Worm (Caenorhabditis elegans) whole organism, L3 larva: Measurements from ENCODE around the gene pisy-1.
"Not testable (repeated sequence)": the region's sequence is repeated elsewhere in the genome, so short reads cannot be mapped to it uniquely, and the experiment has no call there.

Source experiments
- R02D3.7 ChIP-seq: fragments of 150-350 bp; optimal IDR thresholded peaks from 2 replicates; lab custom pipeline; 2014; ENCODE audit warnings: missing biosample characterization, missing genetic modification characterization
- ZK546.5 ChIP-seq: sonication (generic microtip); optimal IDR thresholded peaks from 2 replicates; lab custom pipeline; 2017; ENCODE audit warnings: missing biosample characterization, missing genetic modification characterization
- ama-1 ChIP-seq: fragments of 150-350 bp; optimal IDR thresholded peaks from 2 replicates; lab custom pipeline; 2018
- ceh-28 ChIP-seq: fragments of 150-350 bp; optimal IDR thresholded peaks from 2 replicates; lab custom pipeline; 2014; ENCODE audit warnings: missing biosample characterization, missing genetic modification reagents, missing genetic modification characterization
- ceh-9 ChIP-seq: sonication (generic microtip); optimal IDR thresholded peaks from 2 replicates; lab custom pipeline; 2018; ENCODE audit warnings: missing biosample characterization, missing genetic modification characterization
- egl-5 ChIP-seq: fragments of 150-350 bp; optimal IDR thresholded peaks from 2 replicates; lab custom pipeline; 2017; ENCODE audit warnings: missing biosample characterization, missing genetic modification reagents, missing genetic modification characterization, inconsistent platforms
- elt-1 ChIP-seq: fragments of 150-350 bp; optimal IDR thresholded peaks from 2 replicates; lab custom pipeline; 2014; ENCODE audit warnings: missing biosample characterization, missing genetic modification characterization
- elt-2 ChIP-seq: sonication (generic microtip); optimal IDR thresholded peaks from 2 replicates; lab custom pipeline; 2016; ENCODE audit warnings: missing genetic modification reagents, mild to moderate bottlenecking, missing genetic modification characterization, missing compliant biosample characterization
- elt-3 ChIP-seq, 3 experiments: fragments of 150-350 bp in 1 of 3; sonication (generic microtip) in 2 of 3; optimal IDR thresholded peaks; 2 replicates in 2 of 3; 4 replicates in 1 of 3; lab custom pipeline; 2014 to 2017; ENCODE audit warnings: missing biosample characterization in 3 of 3, missing genetic modification characterization in 3 of 3
- fkh-2 ChIP-seq: fragments of 150-350 bp; optimal IDR thresholded peaks from 2 replicates; lab custom pipeline; 2014; ENCODE audit warnings: missing biosample characterization, missing genetic modification reagents, missing genetic modification characterization
- fos-1 ChIP-seq: fragments of 150-350 bp; optimal IDR thresholded peaks from 2 replicates; lab custom pipeline; 2014; ENCODE audit warnings: missing biosample characterization, missing genetic modification characterization
- hmg-11 ChIP-seq: sonication (generic microtip); optimal IDR thresholded peaks from 2 replicates; lab custom pipeline; 2016; ENCODE audit warnings: missing genetic modification characterization, missing compliant biosample characterization
- jun-1 ChIP-seq: fragments of 150-350 bp; optimal IDR thresholded peaks from 2 replicates; lab custom pipeline; 2014; ENCODE audit warnings: missing biosample characterization, missing genetic modification reagents, missing genetic modification characterization
- lin-15B ChIP-seq: fragments of 150-350 bp; optimal IDR thresholded peaks from 2 replicates; lab custom pipeline; 2014; ENCODE audit warnings: missing biosample characterization, missing genetic modification characterization
- lsy-12 ChIP-seq: sonication (generic microtip); optimal IDR thresholded peaks from 2 replicates; lab custom pipeline; 2016; ENCODE audit warnings: mild to moderate bottlenecking, missing genetic modification characterization, missing compliant biosample characterization
- mdl-1 ChIP-seq: fragments of 150-350 bp; optimal IDR thresholded peaks from 2 replicates; lab custom pipeline; 2014; ENCODE audit warnings: missing biosample characterization, missing genetic modification characterization
- mml-1 ChIP-seq: fragments of 150-350 bp; sonication (generic microtip); optimal IDR thresholded peaks from 3 replicates; lab custom pipeline; 2014; ENCODE audit warnings: missing biosample characterization, missing genetic modification characterization
- nfya-1 ChIP-seq: sonication (generic microtip); optimal IDR thresholded peaks from 2 replicates; lab custom pipeline; 2017; ENCODE audit warnings: missing genetic modification characterization, mild to moderate bottlenecking, missing compliant biosample characterization, antibody characterized with exemption, moderate library complexity; ENCODE audit not compliant: insufficient read depth
- nhr-11 ChIP-seq: fragments of 150-350 bp; optimal IDR thresholded peaks from 2 replicates; lab custom pipeline; 2014; ENCODE audit warnings: missing biosample characterization, missing genetic modification characterization
- nhr-23 ChIP-seq: fragments of 150-350 bp; optimal IDR thresholded peaks from 2 replicates; lab custom pipeline; 2014; ENCODE audit warnings: missing biosample characterization, missing genetic modification reagents, missing genetic modification characterization
- nhr-25 ChIP-seq: sonication (generic microtip); optimal IDR thresholded peaks from 2 replicates; lab custom pipeline; 2017; ENCODE audit warnings: missing biosample characterization, missing genetic modification characterization
- nhr-28 ChIP-seq: fragments of 150-350 bp; optimal IDR thresholded peaks from 2 replicates; lab custom pipeline; 2014; ENCODE audit warnings: missing biosample characterization, missing genetic modification characterization
- nhr-77 ChIP-seq: fragments of 150-350 bp; optimal IDR thresholded peaks from 2 replicates; lab custom pipeline; 2014; ENCODE audit warnings: missing biosample characterization, missing genetic modification characterization
- pha-4 ChIP-seq: fragments of 150-350 bp; optimal IDR thresholded peaks from 2 replicates; lab custom pipeline; 2014; ENCODE audit warnings: missing biosample characterization, missing genetic modification reagents, missing genetic modification characterization
- snpc-4 ChIP-seq: fragments of 150-350 bp; optimal IDR thresholded peaks from 2 replicates; lab custom pipeline; 2014; ENCODE audit warnings: missing biosample characterization, missing genetic modification characterization
- tbx-2 ChIP-seq: sonication (generic microtip); optimal IDR thresholded peaks from 2 replicates; lab custom pipeline; 2016; ENCODE audit warnings: mild to moderate bottlenecking, missing genetic modification characterization, missing compliant biosample characterization
- unc-39 ChIP-seq: sonication (generic microtip); optimal IDR thresholded peaks from 4 replicates; lab custom pipeline; 2017; ENCODE audit warnings: missing biosample characterization, missing genetic modification characterization
- zag-1 ChIP-seq: fragments of 150-350 bp; optimal IDR thresholded peaks from 2 replicates; lab custom pipeline; 2014; ENCODE audit warnings: missing biosample characterization, missing genetic modification characterization
- ztf-11 ChIP-seq: fragments of 150-350 bp; optimal IDR thresholded peaks from 2 replicates; lab custom pipeline; 2014; ENCODE audit warnings: missing biosample characterization, missing genetic modification characterization
- ztf-4 ChIP-seq: fragments of 150-350 bp; optimal IDR thresholded peaks from 2 replicates; lab custom pipeline; 2014; ENCODE audit warnings: missing biosample characterization, missing genetic modification characterization

The pisy-1 gene

ce11 chrII:12766443-12767188, 28.5 kb upstream of the pisy-1 start:
- no peak for TF ChIP-seq elt-1 (tag; lab: Kevin White, UChicago)
- peak; percentile 81 for TF ChIP-seq ceh-28 (tag; lab: Kevin White, UChicago)
- TF ChIP-seq, all 47 proteins: peak for 1

DNA sequence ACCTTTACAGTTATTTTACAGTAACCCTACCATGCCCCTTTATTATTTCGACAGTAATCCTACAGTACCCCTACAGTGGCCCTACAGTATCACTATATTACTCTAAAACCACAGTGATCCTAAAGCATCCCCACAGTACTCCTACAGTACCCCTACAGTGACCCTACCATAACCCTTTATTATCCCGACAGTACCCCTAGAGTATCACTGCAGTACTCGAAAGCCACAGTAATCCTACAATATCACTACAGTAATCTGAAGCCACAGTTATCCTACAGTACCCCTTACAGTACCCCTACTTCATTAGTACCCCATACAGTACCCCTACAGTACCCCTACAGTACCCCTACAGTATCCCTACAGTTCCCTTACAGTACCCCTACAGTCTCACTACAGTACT, 26.3 kb upstream of the pisy-1 start:
- TF ChIP-seq snpc-4 (tag; lab: Kevin White, UChicago) (no peak), nhr-77 (tag; lab: Kevin White, UChicago) (no peak), mml-1 (tag; lab: Kevin White, UChicago) (no peak), nhr-11 (tag; lab: Kevin White, UChicago) (no peak), elt-3 (tag; optimal IDR thresholded peaks at IDR 0.05; lab: Kevin White, UChicago) (no peak), ama-1 (lab: Kevin White, UChicago) (no peak), nhr-23 (tag; lab: Kevin White, UChicago) (no peak), zag-1 (tag; lab: Kevin White, UChicago) (no peak)
- TF ChIP-seq, all 47 proteins: peak for 0

DNA sequence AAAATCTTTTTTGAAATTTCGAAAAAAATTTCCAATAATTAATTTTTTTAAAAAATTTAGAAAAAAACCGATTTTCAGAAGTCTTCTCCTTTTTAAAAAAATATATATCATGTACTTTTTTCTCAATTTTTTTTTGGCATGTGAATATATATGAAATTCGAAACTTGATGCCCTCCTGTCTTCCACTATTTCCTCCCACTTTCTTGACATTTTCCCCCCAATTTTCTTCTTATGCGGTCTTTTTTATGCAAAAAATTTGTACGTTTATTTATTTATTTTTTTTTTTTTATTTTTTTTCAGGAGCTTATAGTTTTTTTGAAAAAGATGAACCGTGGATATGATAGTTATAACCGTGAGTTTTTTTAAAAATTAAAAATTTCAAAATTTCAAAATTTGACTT, 22.4 kb upstream of the pisy-1 start, which contains the start of gene cnp-2:
cnp-2 (plus strand) TSS at position 301 of the 400 bp plus-strand sequence.
- TF ChIP-seq hmg-11 (tag; lab: Kevin White, UChicago) (no peak), nhr-28 (tag; lab: Kevin White, UChicago) (no peak), nhr-11 (tag; lab: Kevin White, UChicago) (no peak), ceh-9 (tag; lab: Kevin White, UChicago) (no peak), lin-15B (tag; lab: Kevin White, UChicago) (no peak)

ce11 chrII:12756180-12756579, 18.0 kb upstream of the pisy-1 start, which contains the start of the genes Y46G5A.7 and Y46G5A.8:
Y46G5A.7 (minus strand) TSS chrII:12756332.
Y46G5A.8 (plus strand) TSS chrII:12756338.
- TF ChIP-seq pha-4 (tag; lab: Kevin White, UChicago): no peak
- TF ChIP-seq, all 47 proteins: peak for 0

- not testable (repeated sequence) for TF ChIP-seq jun-1, ztf-4, nhr-77 (tag; lab: Kevin White, UChicago)
Measured at ce11 chrII:12753725-12754124, 15.6 kb upstream of the pisy-1 start, which contains the start of gene Y46G5A.39. Y46G5A.39 (minus strand) TSS chrII:12753825.

ce11 chrII:12739306-12739705, 1.2 kb upstream of the pisy-1 start:
- TF ChIP-seq nhr-25 (tag; lab: Kevin White, UChicago) (no peak), R02D3.7 (tag; lab: Kevin White, UChicago) (no peak), ceh-28 (tag; lab: Kevin White, UChicago) (no peak), nhr-23 (tag; lab: Kevin White, UChicago) (no peak), nfya-1 (tag; lab: Kevin White, UChicago) (no peak), ZK546.5 (tag; lab: Kevin White, UChicago) (no peak), nhr-77 (tag; lab: Kevin White, UChicago) (no peak), snpc-4 (tag; lab: Kevin White, UChicago) (no peak), ceh-9 (tag; lab: Kevin White, UChicago) (no peak), ama-1 (lab: Kevin White, UChicago) (no peak), nhr-11 (tag; lab: Kevin White, UChicago) (no peak), lsy-12 (no peak), mdl-1 (tag; lab: Kevin White, UChicago) (no peak), egl-5 (tag; lab: Kevin White, UChicago) (no peak), elt-2 (tag; lab: Kevin White, UChicago) (no peak), fkh-2 (no peak), unc-39 (no peak), ztf-4 (tag; lab: Kevin White, UChicago) (no peak)

DNA sequence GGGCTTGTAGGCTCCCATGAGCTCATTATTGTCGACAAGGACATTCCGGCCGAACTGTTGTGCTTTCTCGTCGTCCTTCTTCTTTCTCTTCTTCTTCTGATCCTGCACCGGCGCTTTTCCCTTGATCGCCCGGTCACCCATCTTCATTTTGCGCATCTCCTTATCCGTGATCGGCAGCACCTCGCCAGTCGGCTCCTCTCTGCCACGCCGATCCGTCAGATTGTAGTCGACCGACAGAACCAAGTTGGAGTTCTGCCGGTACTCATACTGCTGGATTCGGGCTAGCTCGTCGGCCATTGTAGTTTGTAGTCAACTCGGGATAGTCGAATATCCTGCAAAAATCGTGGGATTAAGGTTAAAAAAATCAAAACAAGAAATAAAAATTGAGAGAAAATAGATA, 1.6 kb downstream of the pisy-1 start, which contains the start of gene snrp-200:
snrp-200 (minus strand) TSS at position 332 of the 400 bp plus-strand sequence.
- TF ChIP-seq tbx-2 (tag; lab: Kevin White, UChicago): no peak
- TF ChIP-seq elt-2 (tag; lab: Kevin White, UChicago): no peak
- no peak for TF ChIP-seq zag-1 (tag; lab: Kevin White, UChicago)
- no peak for TF ChIP-seq fos-1 (tag; lab: Kevin White, UChicago)
- no peak for TF ChIP-seq R02D3.7 (tag; lab: Kevin White, UChicago)
- no peak for TF ChIP-seq ztf-11 (tag; lab: Kevin White, UChicago)
- TF ChIP-seq nhr-77 (tag; lab: Kevin White, UChicago): no peak
